Fruit fly (Drosophila melanogaster): Measurements from ENCODE around the gene CG4730.

DNA sequence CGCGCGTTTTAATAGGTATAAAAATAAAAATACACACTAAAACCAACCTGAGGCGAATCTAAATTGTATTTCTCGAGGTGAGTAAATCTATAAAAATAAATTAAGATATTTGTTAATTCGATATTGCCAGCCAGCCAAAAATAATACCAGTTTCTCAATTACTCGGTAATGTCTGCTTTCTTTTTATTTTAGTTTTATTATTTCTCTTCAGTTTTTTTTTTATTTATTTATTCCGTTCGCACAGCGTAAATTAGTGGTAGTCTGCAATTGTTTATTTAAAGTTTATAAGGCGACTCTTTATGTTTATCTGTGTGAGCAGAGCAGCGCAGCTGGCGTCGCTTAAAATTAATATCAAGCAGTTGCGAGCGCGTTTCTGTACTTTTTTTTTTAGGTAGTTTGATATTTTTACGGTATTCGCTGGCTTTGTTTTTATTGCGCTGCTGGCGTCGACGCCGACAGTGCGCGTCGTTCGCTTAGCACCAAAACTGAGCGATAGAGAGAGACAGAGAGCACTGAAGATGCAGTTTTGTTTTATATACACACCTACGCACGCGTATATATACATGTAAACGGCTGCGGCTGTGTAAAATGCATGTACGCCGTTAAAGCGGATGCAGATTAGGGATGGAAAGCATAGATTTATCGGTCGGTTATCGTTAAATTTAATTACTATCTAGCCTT, 30.8 kb downstream of the CG4730 start:
- TF ChIP-seq Abd-B (GFP tag; optimal IDR thresholded peaks at IDR 0.05) (no peak), pan (optimal IDR thresholded peaks at IDR 0.05) (no peak)
